Fruit fly (Drosophila melanogaster) whole organism, embryonic: ENCODE results near the gene Mst89B.
A peak's percentile ranks its signal among the peaks of the same experiment; 100 is the strongest.

Experiments
- Bdp1 ChIP-seq: fragments of 200-800 bp; sonication (Bioruptor generic); optimal IDR thresholded peaks from 3 replicates; lab custom pipeline; 2016; ENCODE audit warnings: missing biosample characterization, missing genetic modification characterization
- Bteb2 ChIP-seq: fragments of 200-800 bp; sonication (Bioruptor generic); optimal IDR thresholded peaks from 2 replicates; lab custom pipeline; 2016; ENCODE audit warnings: missing biosample characterization, missing genetic modification characterization
- CG10431 ChIP-seq: fragments of 200-800 bp; sonication (Bioruptor generic); optimal IDR thresholded peaks from 3 replicates; lab custom pipeline; 2018; ENCODE audit warnings: missing biosample characterization, mild to moderate bottlenecking, missing genetic modification characterization
- CG10565 ChIP-seq: fragments of 200-800 bp; sonication (Bioruptor generic); optimal IDR thresholded peaks from 3 replicates; lab custom pipeline; 2016; ENCODE audit warnings: missing biosample characterization, mild to moderate bottlenecking, missing genetic modification characterization
- CG11093 ChIP-seq: fragments of 200-800 bp; sonication (Bioruptor generic); IDR thresholded peaks from 3 replicates; pipeline ENCODE4 v1.3.6; 2022; ENCODE audit warnings: missing biosample characterization, missing genetic modification characterization
- CG11696 ChIP-seq: fragments of 200-800 bp; sonication (Bioruptor generic); IDR thresholded peaks from 2 replicates; pipeline ENCODE4 v1.3.6; 2022; ENCODE audit warnings: missing biosample characterization, missing genetic modification characterization
- CG14710 ChIP-seq: fragments of 200-800 bp; sonication (Bioruptor generic); optimal IDR thresholded peaks from 3 replicates; lab custom pipeline; 2019; ENCODE audit warnings: missing biosample characterization, mild to moderate bottlenecking, missing genetic modification characterization, moderate library complexity
- CG18476 ChIP-seq: fragments of 200-800 bp; sonication (Bioruptor generic); optimal IDR thresholded peaks from 2 replicates; lab custom pipeline; 2016; ENCODE audit warnings: missing biosample characterization, mild to moderate bottlenecking, missing genetic modification characterization
- CG31388 ChIP-seq: fragments of 200-800 bp; sonication (Bioruptor generic); optimal IDR thresholded peaks from 2 replicates; lab custom pipeline; 2016; ENCODE audit warnings: missing biosample characterization, missing genetic modification characterization
- CG3281 ChIP-seq: fragments of 200-800 bp; sonication (Bioruptor generic); optimal IDR thresholded peaks from 3 replicates; lab custom pipeline; 2017; ENCODE audit warnings: missing biosample characterization, mild to moderate bottlenecking, missing genetic modification characterization
- CG3407 ChIP-seq: fragments of 200-800 bp; sonication (Bioruptor generic); optimal IDR thresholded peaks from 2 replicates; lab custom pipeline; 2018; ENCODE audit warnings: missing biosample characterization, mild to moderate bottlenecking, missing genetic modification characterization
- CG34376 ChIP-seq: fragments of 200-800 bp; sonication (Bioruptor generic); optimal IDR thresholded peaks from 2 replicates; lab custom pipeline; 2018; ENCODE audit warnings: missing biosample characterization, mild to moderate bottlenecking, missing genetic modification characterization
- CG3847 ChIP-seq: fragments of 200-800 bp; sonication (Bioruptor generic); IDR thresholded peaks from 2 replicates; pipeline ENCODE4 v1.3.6; 2022; ENCODE audit warnings: missing biosample characterization, missing genetic modification characterization
- CG4360 ChIP-seq: fragments of 200-800 bp; sonication (Bioruptor generic); IDR thresholded peaks from 2 replicates; pipeline ENCODE4 v1.3.6; 2022; ENCODE audit warnings: missing biosample characterization, missing genetic modification characterization
- CG6854 ChIP-seq: fragments of 200-800 bp; sonication (Bioruptor generic); optimal IDR thresholded peaks from 3 replicates; lab custom pipeline; 2017; ENCODE audit warnings: missing biosample characterization, mild to moderate bottlenecking, missing genetic modification characterization
- CG7357 ChIP-seq: fragments of 200-800 bp; sonication (Bioruptor generic); IDR thresholded peaks from 3 replicates; pipeline ENCODE4 v1.3.6; 2022; ENCODE audit warnings: missing biosample characterization, missing genetic modification characterization
- CG8359 ChIP-seq: fragments of 200-800 bp; sonication (Bioruptor generic); optimal IDR thresholded peaks from 2 replicates; lab custom pipeline; 2017; ENCODE audit warnings: missing biosample characterization, mild to moderate bottlenecking, missing genetic modification characterization, borderline replicate concordance
- CG8388 ChIP-seq: fragments of 200-800 bp; sonication (Bioruptor generic); optimal IDR thresholded peaks from 2 replicates; lab custom pipeline; 2019; ENCODE audit warnings: missing biosample characterization, mild to moderate bottlenecking, missing genetic modification characterization, moderate library complexity
- CG9609 ChIP-seq: fragments of 200-800 bp; sonication (Bioruptor generic); optimal IDR thresholded peaks from 3 replicates; lab custom pipeline; 2016; ENCODE audit warnings: missing biosample characterization, missing genetic modification characterization
- CHES-1-like ChIP-seq: fragments of 200-800 bp; sonication (Bioruptor generic); optimal IDR thresholded peaks from 2 replicates; lab custom pipeline; 2016; ENCODE audit warnings: missing biosample characterization, missing genetic modification characterization
- D19B ChIP-seq: fragments of 200-800 bp; sonication (Bioruptor generic); optimal IDR thresholded peaks from 2 replicates; lab custom pipeline; 2017; ENCODE audit warnings: missing biosample characterization, mild to moderate bottlenecking, missing genetic modification characterization
- Dip2 ChIP-seq: fragments of 200-800 bp; sonication (Bioruptor generic); IDR thresholded peaks from 2 replicates; pipeline ENCODE4 v1.3.6; 2022; ENCODE audit warnings: missing biosample characterization, missing genetic modification characterization
- Hey ChIP-seq: fragments of 200-800 bp; sonication (Bioruptor generic); optimal IDR thresholded peaks from 3 replicates; lab custom pipeline; 2018; ENCODE audit warnings: missing biosample characterization, mild to moderate bottlenecking, missing genetic modification characterization
- Hr39 ChIP-seq: fragments of >200 bp; optimal IDR thresholded peaks from 2 replicates; lab custom pipeline; 2017
- Hr51 ChIP-seq, 2 experiments: fragments of 200-800 bp; sonication (Bioruptor generic); optimal IDR thresholded peaks; 2 replicates in 1 of 2; 3 replicates in 1 of 2; lab custom pipeline; 2016 to 2018; ENCODE audit warnings: missing biosample characterization in 2 of 2, missing genetic modification characterization in 2 of 2, mild to moderate bottlenecking in 1 of 2, moderate library complexity in 1 of 2
- Mrtf ChIP-seq: fragments of 200-800 bp; sonication (Bioruptor generic); IDR thresholded peaks from 3 replicates; pipeline ENCODE4 v1.3.6; 2022; ENCODE audit warnings: missing biosample characterization, missing genetic modification characterization
- Nf-YC ChIP-seq: fragments of 200-800 bp; optimal IDR thresholded peaks from 3 replicates; lab custom pipeline; 2019; ENCODE audit warnings: missing biosample characterization, mild to moderate bottlenecking, missing genetic modification characterization, moderate library complexity
- Rfx ChIP-seq: fragments of 200-800 bp; sonication (Bioruptor generic); IDR thresholded peaks from 2 replicates; pipeline ENCODE4 v1.3.6; 2022; ENCODE audit warnings: missing biosample characterization, missing genetic modification characterization
- Spps ChIP-seq: fragments of 200-800 bp; sonication (Bioruptor generic); optimal IDR thresholded peaks from 2 replicates; lab custom pipeline; 2018; ENCODE audit warnings: missing biosample characterization, mild to moderate bottlenecking, missing genetic modification characterization
- Stat92E ChIP-seq, 3 experiments: fragments of >200 bp in 2 of 3; fragments of 200-800 bp in 1 of 3; sonication (Bioruptor generic) in 1 of 3; optimal IDR thresholded peaks; 2 replicates each; lab custom pipeline; 2017 to 2019; ENCODE audit warnings: missing biosample characterization in 3 of 3, missing genetic modification characterization in 3 of 3, mild to moderate bottlenecking in 1 of 3, moderate library complexity in 1 of 3
- aop ChIP-seq: fragments of 200-800 bp; sonication (Bioruptor generic); IDR thresholded peaks from 2 replicates; pipeline ENCODE4 v1.3.6; 2022; ENCODE audit warnings: missing biosample characterization, missing genetic modification characterization
- bcd ChIP-seq: fragments of 200-800 bp; sonication (Bioruptor generic); optimal IDR thresholded peaks from 2 replicates; lab custom pipeline; 2017; ENCODE audit warnings: missing biosample characterization, mild to moderate bottlenecking, missing genetic modification characterization
- caup ChIP-seq: fragments of 200-800 bp; sonication (Bioruptor generic); optimal IDR thresholded peaks from 3 replicates; lab custom pipeline; 2017; ENCODE audit warnings: missing biosample characterization, mild to moderate bottlenecking, missing genetic modification characterization, moderate library complexity; ENCODE audit not compliant: severe bottlenecking
- crol ChIP-seq: fragments of 200-800 bp; sonication (Bioruptor generic); IDR thresholded peaks from 2 replicates; pipeline ENCODE4 v1.3.6; 2022; ENCODE audit warnings: missing biosample characterization, missing genetic modification characterization
- esg ChIP-seq: fragments of 200-800 bp; sonication (Bioruptor generic); conservative IDR thresholded peaks from 2 replicates; pipeline ENCODE4 v1.3.6; 2022; ENCODE audit warnings: missing biosample characterization, missing genetic modification characterization
- ewg ChIP-seq: fragments of 200-800 bp; sonication (Bioruptor generic); optimal IDR thresholded peaks from 3 replicates; lab custom pipeline; 2017; ENCODE audit warnings: mild to moderate bottlenecking, missing biosample characterization, missing genetic modification reagents, missing genetic modification characterization
- exex ChIP-seq: fragments of 200-800 bp; sonication (Bioruptor generic); optimal IDR thresholded peaks from 4 replicates; lab custom pipeline; 2018; ENCODE audit warnings: missing biosample characterization, mild to moderate bottlenecking, missing genetic modification characterization, moderate library complexity
- fd3F ChIP-seq: fragments of 200-800 bp; sonication (Bioruptor generic); optimal IDR thresholded peaks from 2 replicates; lab custom pipeline; 2018; ENCODE audit warnings: missing biosample characterization, mild to moderate bottlenecking, missing genetic modification characterization, moderate library complexity
- gsb ChIP-seq: fragments of 200-800 bp; sonication (Bioruptor generic); IDR thresholded peaks from 2 replicates; pipeline ENCODE4 v1.3.6; 2022; ENCODE audit warnings: missing biosample characterization, missing genetic modification characterization
- gsb-n ChIP-seq: fragments of 200-800 bp; sonication (Bioruptor generic); optimal IDR thresholded peaks from 3 replicates; lab custom pipeline; 2018; ENCODE audit warnings: missing biosample characterization, mild to moderate bottlenecking, missing genetic modification characterization
- hb ChIP-seq: fragments of 200-800 bp; sonication (Bioruptor generic); IDR thresholded peaks from 3 replicates; pipeline ENCODE4 v1.3.6; 2022; ENCODE audit warnings: missing biosample characterization, missing genetic modification characterization; ENCODE audit not compliant: partially characterized antibody
- hbn ChIP-seq: fragments of 200-800 bp; sonication (Bioruptor generic); IDR thresholded peaks from 2 replicates; pipeline ENCODE4 v1.3.6; 2022; ENCODE audit warnings: missing biosample characterization, missing genetic modification characterization; ENCODE audit not compliant: partially characterized antibody
- oc ChIP-seq: fragments of 200-800 bp; sonication (Bioruptor generic); optimal IDR thresholded peaks from 2 replicates; lab custom pipeline; 2018; ENCODE audit warnings: missing biosample characterization, mild to moderate bottlenecking, missing genetic modification characterization, moderate library complexity
- prd ChIP-seq, 3 experiments: fragments of >200 bp in 2 of 3; fragments of 200-800 bp in 1 of 3; sonication (Bioruptor generic) in 1 of 3; optimal IDR thresholded peaks in 2 of 3; IDR thresholded peaks in 1 of 3; 2 replicates in 2 of 3; 3 replicates in 1 of 3; pipeline versions ENCODE4 v1.3.6 to Lab custom; 2017 to 2022; ENCODE audit warnings: missing biosample characterization in 1 of 3, missing genetic modification characterization in 1 of 3
- stwl ChIP-seq: fragments of 200-800 bp; sonication (Bioruptor generic); optimal IDR thresholded peaks from 3 replicates; lab custom pipeline; 2018; ENCODE audit warnings: missing biosample characterization, mild to moderate bottlenecking, missing genetic modification characterization, moderate library complexity
- tgo ChIP-seq: fragments of 200-800 bp; sonication (Bioruptor generic); IDR thresholded peaks from 3 replicates; pipeline ENCODE4 v1.3.6; 2022; ENCODE audit warnings: missing biosample characterization, missing genetic modification characterization
- ttk ChIP-seq: fragments of 200-800 bp; sonication (Bioruptor generic); IDR thresholded peaks from 2 replicates; pipeline ENCODE4 v2.1.2; 2022; ENCODE audit warnings: missing biosample characterization, missing genetic modification characterization
- unc-4 ChIP-seq: fragments of 200-800 bp; sonication (Bioruptor generic); IDR thresholded peaks from 2 replicates; pipeline ENCODE4 v1.3.6; 2022; ENCODE audit warnings: missing biosample characterization, missing genetic modification characterization; ENCODE audit not compliant: partially characterized antibody

Mst89B gene

DNA sequence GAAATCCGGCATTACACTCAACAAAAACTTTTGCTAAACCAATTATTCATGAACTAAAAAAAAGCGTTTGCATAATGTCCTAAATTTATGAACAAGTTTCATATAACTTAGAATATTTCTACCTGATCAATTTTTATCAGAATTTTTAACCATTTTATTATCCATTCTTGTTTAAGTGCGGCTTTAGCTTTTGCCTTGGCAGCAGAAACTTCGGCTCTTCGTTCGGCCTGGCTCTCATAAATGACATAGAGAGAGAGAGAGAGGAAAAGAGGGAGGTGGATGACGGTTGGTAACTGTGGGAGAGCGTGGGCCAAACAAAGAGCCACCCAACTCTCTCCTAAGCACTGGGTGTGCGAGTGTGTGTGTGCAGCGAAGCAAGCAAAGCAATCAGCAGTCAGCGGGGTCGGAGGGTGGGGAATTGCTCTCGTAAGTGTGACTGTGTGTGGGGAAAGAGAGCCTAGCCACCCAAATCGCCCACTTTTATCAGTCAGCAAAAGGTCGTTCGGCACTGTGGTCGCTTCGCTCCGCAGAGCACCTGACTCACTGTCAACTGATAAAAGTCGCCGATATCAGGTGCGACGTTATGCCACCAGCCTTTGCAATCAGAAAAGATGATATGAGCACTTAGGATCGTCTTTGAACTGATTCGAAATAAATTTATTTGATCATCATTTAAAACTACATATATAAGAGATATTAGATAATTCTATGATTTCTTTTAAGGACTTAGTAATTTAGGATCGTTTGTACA lies 42.2 kb upstream of the Mst89B start (continued):
- peak; percentile 98 for TF ChIP-seq Bteb2 (GFP tag; lab: Kevin White, UChicago)
- TF ChIP-seq esg (GFP tag; lab: Robert Waterston, UW), result no peak
- TF ChIP-seq Hr39 (lab: Kevin White, UChicago), result no peak
- peak; percentile 97 to 98 for TF ChIP-seq Hr51 (GFP tag; optimal IDR thresholded peaks at IDR 0.05; lab: Kevin White, UChicago)
- peak; percentile 50 for TF ChIP-seq stwl (tag; lab: Kevin White, UChicago)
- TF ChIP-seq exex, result peak; percentile 75
- peak; percentile 97 for TF ChIP-seq fd3F (GFP tag; lab: Kevin White, UChicago)
- no peak for TF ChIP-seq crol (GFP tag; lab: Robert Waterston, UW)
- TF ChIP-seq tgo (GFP tag; lab: Robert Waterston, UW), result no peak
- TF ChIP-seq CG11093 (GFP tag; lab: Robert Waterston, UW), result peak; percentile 97
- peak; percentile 75 for TF ChIP-seq Nf-YC (tag; lab: Kevin White, UChicago)
- peak; percentile 96 for TF ChIP-seq CG3281 (GFP tag; lab: Kevin White, UChicago)
- peak; percentile 98 for TF ChIP-seq CG18476 (GFP tag; lab: Kevin White, UChicago)
- peak; percentile 97 for TF ChIP-seq CG9609 (GFP tag; lab: Kevin White, UChicago)
- peak; percentile 89 for TF ChIP-seq CG10565 (GFP tag; lab: Kevin White, UChicago)
- TF ChIP-seq unc-4 (GFP tag; lab: Robert Waterston, UW), result no peak
- TF ChIP-seq CG8359 (GFP tag; lab: Kevin White, UChicago), result peak; percentile 91
- peak; percentile 96 for TF ChIP-seq CG3407
- TF ChIP-seq Rfx (GFP tag; lab: Robert Waterston, UW), result no peak
- no peak for TF ChIP-seq hbn (GFP tag; lab: Robert Waterston, UW)
- no peak for TF ChIP-seq Mrtf (GFP tag; lab: Robert Waterston, UW)
- peak; percentile 88 for TF ChIP-seq D19B (GFP tag; lab: Kevin White, UChicago)
- no peak for TF ChIP-seq prd (optimal IDR thresholded peaks at IDR 0.05; lab: Kevin White, UChicago)
- TF ChIP-seq prd (GFP tag; IDR thresholded peaks at IDR 0.05; lab: Robert Waterston, UW), result no peak
- peak; percentile 95 for TF ChIP-seq CG10431 (GFP tag; lab: Kevin White, UChicago)
- TF ChIP-seq gsb-n (tag; lab: Kevin White, UChicago), result peak; percentile 99
- peak; percentile 94 for TF ChIP-seq CG7357 (GFP tag; lab: Robert Waterston, UW)
- peak; percentile 97 for TF ChIP-seq CG14710 (tag; lab: Kevin White, UChicago)
- no peak for TF ChIP-seq hb
- no peak for TF ChIP-seq Dip2
- peak; percentile 98 for TF ChIP-seq CHES-1-like (GFP tag; lab: Kevin White, UChicago)
- no peak for TF ChIP-seq CG4360 (GFP tag; lab: Robert Waterston, UW)
- TF ChIP-seq Hey (tag; lab: Kevin White, UChicago), result peak; percentile 59
- peak; percentile 99 for TF ChIP-seq oc (tag; lab: Kevin White, UChicago)
- TF ChIP-seq caup (GFP tag; lab: Kevin White, UChicago), result peak; percentile 97
- no peak for TF ChIP-seq ttk (GFP tag; lab: Robert Waterston, UW)
- TF ChIP-seq aop, result no peak
- TF ChIP-seq bcd (GFP tag; lab: Kevin White, UChicago), result peak; percentile 98
- TF ChIP-seq CG6854, result peak; percentile 97
- TF ChIP-seq CG34376 (GFP tag; lab: Kevin White, UChicago), result peak; percentile 94
- peak; percentile 98 for TF ChIP-seq CG8388 (GFP tag; lab: Kevin White, UChicago)
- peak; percentile 99 for TF ChIP-seq Spps (tag; lab: Kevin White, UChicago)
- TF ChIP-seq gsb (GFP tag; lab: Robert Waterston, UW), result no peak
- no peak for TF ChIP-seq CG3847 (GFP tag; lab: Robert Waterston, UW)
- TF ChIP-seq CG31388 (GFP tag; lab: Kevin White, UChicago), result peak; percentile 94
- TF ChIP-seq ewg (GFP tag; lab: Kevin White, UChicago), result peak; percentile 93
- TF ChIP-seq CG11696, result no peak
- peak in 1 of 3 experiments; percentile 99 for TF ChIP-seq Stat92E (GFP tag; optimal IDR thresholded peaks at IDR 0.05; lab: Kevin White, UChicago)
- TF ChIP-seq Bdp1 (GFP tag; lab: Kevin White, UChicago), result peak; percentile 88
